Worm (Caenorhabditis elegans) whole organism, late embryonic: Measurements from ENCODE around the gene C01G10.1.

Experiments used
- C08G9.2 ChIP-seq: sonication (generic microtip); optimal IDR thresholded peaks from 2 replicates; lab custom pipeline; 2016; ENCODE audit warnings: mild to moderate bottlenecking, missing genetic modification characterization, moderate library complexity, missing compliant biosample characterization
- C38D4.7 ChIP-seq: fragments of 200-800 bp; sonication (Bioruptor generic); optimal IDR thresholded peaks from 2 replicates; lab custom pipeline; 2018; ENCODE audit warnings: mild to moderate bottlenecking, missing genetic modification characterization, moderate library complexity, missing compliant biosample characterization
- F13H6.1 ChIP-seq: sonication (generic microtip); optimal IDR thresholded peaks from 2 replicates; lab custom pipeline; 2016; ENCODE audit warnings: missing genetic modification characterization, missing compliant biosample characterization
- T23F11.4 ChIP-seq: fragments of 200-800 bp; sonication (Bioruptor generic); optimal IDR thresholded peaks from 2 replicates; lab custom pipeline; 2018; ENCODE audit warnings: mild to moderate bottlenecking, missing genetic modification characterization, missing compliant biosample characterization
- Y22D7AL.16 ChIP-seq: sonication (generic microtip); optimal IDR thresholded peaks from 2 replicates; lab custom pipeline; 2016; ENCODE audit warnings: missing genetic modification characterization, missing compliant biosample characterization
- ceh-14 ChIP-seq: sonication (generic microtip); optimal IDR thresholded peaks from 2 replicates; lab custom pipeline; 2016; ENCODE audit warnings: missing genotype, missing genetic modification characterization, missing compliant biosample characterization
- ceh-18 ChIP-seq: sonication (generic microtip); optimal IDR thresholded peaks from 2 replicates; lab custom pipeline; 2016; ENCODE audit warnings: missing genetic modification characterization, missing compliant biosample characterization
- ceh-19 ChIP-seq: fragments of 200-800 bp; sonication (Bioruptor generic); optimal IDR thresholded peaks from 2 replicates; lab custom pipeline; 2018; ENCODE audit warnings: mild to moderate bottlenecking, missing genetic modification characterization, missing compliant biosample characterization
- ceh-2 ChIP-seq: sonication (generic microtip); optimal IDR thresholded peaks from 2 replicates; lab custom pipeline; 2016; ENCODE audit warnings: missing genotype, missing genetic modification characterization, missing compliant biosample characterization
- ceh-24 ChIP-seq: sonication (generic microtip); optimal IDR thresholded peaks from 2 replicates; lab custom pipeline; 2016; ENCODE audit warnings: mild to moderate bottlenecking, missing genetic modification characterization, missing compliant biosample characterization
- ceh-30 ChIP-seq: fragments of 150-350 bp; optimal IDR thresholded peaks from 2 replicates; lab custom pipeline; 2014; ENCODE audit warnings: missing biosample characterization, missing genetic modification characterization
- ceh-34 ChIP-seq: sonication (generic microtip); optimal IDR thresholded peaks from 2 replicates; lab custom pipeline; 2016; ENCODE audit warnings: mild to moderate bottlenecking, missing genetic modification characterization, missing compliant biosample characterization
- dve-1 ChIP-seq: sonication (generic microtip); optimal IDR thresholded peaks from 2 replicates; lab custom pipeline; 2017; ENCODE audit warnings: antibody characterized with exemption, mild to moderate bottlenecking, missing genetic modification characterization, missing compliant biosample characterization
- ets-4 ChIP-seq: sonication (generic microtip); optimal IDR thresholded peaks from 2 replicates; lab custom pipeline; 2016; ENCODE audit warnings: missing genetic modification characterization, missing compliant biosample characterization
- fax-1 ChIP-seq: sonication (generic microtip); optimal IDR thresholded peaks from 2 replicates; lab custom pipeline; 2016; ENCODE audit warnings: missing genotype, missing genetic modification characterization, missing compliant biosample characterization
- gmeb-2 ChIP-seq: sonication (generic microtip); optimal IDR thresholded peaks from 2 replicates; lab custom pipeline; 2016; ENCODE audit warnings: missing genetic modification characterization, inconsistent platforms, missing compliant biosample characterization
- hlh-30 ChIP-seq: sonication (generic microtip); optimal IDR thresholded peaks from 2 replicates; lab custom pipeline; 2017; ENCODE audit warnings: antibody characterized with exemption, missing genetic modification characterization, missing compliant biosample characterization; ENCODE audit not compliant: insufficient read depth
- hlh-6 ChIP-seq: sonication (generic microtip); optimal IDR thresholded peaks from 2 replicates; lab custom pipeline; 2016; ENCODE audit warnings: missing genotype, missing genetic modification characterization, missing compliant biosample characterization
- hlh-8 ChIP-seq: sonication (generic microtip); optimal IDR thresholded peaks from 2 replicates; lab custom pipeline; 2016; ENCODE audit warnings: missing genotype, missing genetic modification characterization, missing compliant biosample characterization
- lin-11 ChIP-seq: fragments of 200-800 bp; sonication (Bioruptor generic); optimal IDR thresholded peaks from 2 replicates; lab custom pipeline; 2018; ENCODE audit warnings: mild to moderate bottlenecking, missing genetic modification characterization, missing compliant biosample characterization
- madf-2 ChIP-seq: sonication (generic microtip); optimal IDR thresholded peaks from 2 replicates; lab custom pipeline; 2017; ENCODE audit warnings: missing genetic modification characterization, missing compliant biosample characterization
- nhr-11 ChIP-seq: fragments of 150-350 bp; optimal IDR thresholded peaks from 2 replicates; lab custom pipeline; 2014; ENCODE audit warnings: missing biosample characterization, missing genetic modification characterization
- npax-4 ChIP-seq: sonication (generic microtip); optimal IDR thresholded peaks from 2 replicates; lab custom pipeline; 2016; ENCODE audit warnings: missing genetic modification characterization, missing compliant biosample characterization
- odd-2 ChIP-seq: sonication (generic microtip); optimal IDR thresholded peaks from 2 replicates; lab custom pipeline; 2017; ENCODE audit warnings: antibody characterized with exemption, mild to moderate bottlenecking, missing genetic modification characterization, missing compliant biosample characterization
- pag-3 ChIP-seq: sonication (generic microtip); optimal IDR thresholded peaks from 2 replicates; lab custom pipeline; 2016; ENCODE audit warnings: missing compliant biosample characterization, missing genetic modification characterization, borderline replicate concordance
- pat-9 ChIP-seq: fragments of 200-800 bp; sonication (Bioruptor generic); optimal IDR thresholded peaks from 2 replicates; lab custom pipeline; 2018; ENCODE audit warnings: mild to moderate bottlenecking, missing genetic modification characterization, moderate library complexity, missing compliant biosample characterization
- pha-2 ChIP-seq: sonication (generic microtip); optimal IDR thresholded peaks from 2 replicates; lab custom pipeline; 2017; ENCODE audit warnings: mild to moderate bottlenecking, missing genetic modification characterization, missing compliant biosample characterization
- pqm-1 ChIP-seq: sonication (generic microtip); optimal IDR thresholded peaks from 2 replicates; lab custom pipeline; 2016; ENCODE audit warnings: missing genetic modification characterization, missing compliant biosample characterization
- pros-1 ChIP-seq: fragments of 150-350 bp; optimal IDR thresholded peaks from 2 replicates; lab custom pipeline; 2014; ENCODE audit warnings: missing biosample characterization, missing genetic modification reagents, missing genetic modification characterization
- rnt-1 ChIP-seq: sonication (generic microtip); optimal IDR thresholded peaks from 2 replicates; lab custom pipeline; 2016; ENCODE audit warnings: missing genetic modification characterization, missing compliant biosample characterization
- tbx-2 ChIP-seq: sonication (generic microtip); optimal IDR thresholded peaks from 2 replicates; lab custom pipeline; 2016; ENCODE audit warnings: missing genetic modification characterization, missing compliant biosample characterization
- tbx-7 ChIP-seq: sonication (generic microtip); optimal IDR thresholded peaks from 2 replicates; lab custom pipeline; 2016; ENCODE audit warnings: missing genotype, missing genetic modification characterization, missing compliant biosample characterization
- ttx-3 ChIP-seq: sonication (generic microtip); optimal IDR thresholded peaks from 2 replicates; lab custom pipeline; 2016; ENCODE audit warnings: missing genetic modification reagents, missing genetic modification characterization, missing compliant biosample characterization
- unc-42 ChIP-seq: sonication (generic microtip); optimal IDR thresholded peaks from 2 replicates; lab custom pipeline; 2016; ENCODE audit warnings: missing genotype, missing genetic modification characterization, missing compliant biosample characterization
- zip-5 ChIP-seq: sonication (generic microtip); optimal IDR thresholded peaks from 2 replicates; lab custom pipeline; 2016; ENCODE audit warnings: missing genetic modification characterization, missing compliant biosample characterization

The C01G10.1 gene

DNA sequence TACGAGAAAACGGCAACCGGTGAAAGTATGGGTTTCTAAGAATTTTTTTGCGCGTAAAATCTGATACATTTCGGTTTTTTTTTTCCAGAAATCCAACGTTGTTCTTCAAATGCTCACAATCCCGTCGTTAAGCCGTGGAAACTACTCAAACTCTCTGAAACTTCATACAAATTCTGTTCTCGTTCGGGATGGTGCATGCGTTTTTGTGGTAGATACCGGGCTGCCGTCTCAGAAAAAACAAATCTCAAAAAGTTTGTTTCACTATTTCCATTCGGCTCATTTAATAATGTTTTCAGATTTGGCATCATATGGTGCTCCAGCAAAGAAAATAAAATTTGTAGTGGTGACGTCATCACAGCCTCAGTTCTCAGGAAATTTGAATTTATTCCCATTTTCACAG lies 44.8 kb upstream of the C01G10.1 start:
- no peak for TF ChIP-seq hlh-30 (tag; lab: Kevin White, UChicago)
- TF ChIP-seq ceh-18 (tag; lab: Kevin White, UChicago) = no peak
- TF ChIP-seq ets-4 = no peak
- TF ChIP-seq tbx-7 = no peak
- no peak for TF ChIP-seq ttx-3 (tag; lab: Kevin White, UChicago)
- TF ChIP-seq, all 69 proteins: peak for 0

DNA sequence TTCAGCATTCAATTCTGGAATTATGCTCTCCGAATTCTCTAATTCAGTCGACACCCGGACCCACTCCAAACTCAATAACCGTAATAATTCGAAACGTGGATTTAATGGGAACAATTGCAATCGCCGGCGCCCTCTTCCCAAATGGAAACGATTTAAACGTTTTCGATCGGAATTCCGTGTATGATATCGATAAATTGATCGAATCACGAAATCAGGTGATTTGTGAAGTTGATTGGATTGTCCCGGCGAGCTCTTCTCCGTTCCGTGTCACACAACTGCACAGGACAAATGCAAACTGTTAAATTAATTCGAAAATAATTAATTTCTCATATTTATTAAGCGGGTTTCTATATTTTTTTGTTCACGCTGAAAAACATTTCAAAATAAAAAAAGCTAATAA lies 43.7 kb upstream of the C01G10.1 start, which contains the start of gene C25D7.16:
Gene C25D7.16, plus strand, starts transcription at position 301 of the 400 bp plus-strand sequence.
- TF ChIP-seq madf-2 (tag; lab: Kevin White, UChicago) = no peak

DNA sequence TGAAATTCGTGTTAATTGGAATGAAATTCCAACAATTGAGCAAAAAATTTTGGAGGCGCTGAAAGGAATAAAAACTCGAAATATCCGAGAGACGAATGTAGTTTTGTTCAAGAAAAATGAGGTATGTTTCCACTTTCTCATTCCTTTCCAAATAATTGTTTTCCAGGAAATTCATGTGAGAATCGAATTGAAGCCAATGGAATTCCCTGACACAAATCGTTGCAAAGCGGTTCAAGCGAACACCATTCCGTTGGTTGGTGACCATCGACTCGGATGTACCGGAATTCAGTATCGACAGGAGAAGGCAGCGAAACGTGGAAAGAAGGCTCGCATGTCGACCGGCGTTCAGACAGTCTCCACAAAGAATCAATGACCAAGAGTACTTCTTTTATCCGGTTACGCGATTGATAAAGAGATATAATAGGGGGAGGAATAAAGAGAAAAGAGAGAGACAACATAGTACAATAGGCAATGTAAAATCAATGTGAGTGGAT lies 43.2 kb upstream of the C01G10.1 start:
- TF ChIP-seq ceh-34 (tag; lab: Kevin White, UChicago) (no peak), tbx-2 (tag; lab: Kevin White, UChicago) (no peak), ceh-30 (tag; lab: Kevin White, UChicago) (no peak), ceh-24 (no peak), T23F11.4 (GFP tag; lab: Kevin White, UChicago) (no peak), hlh-8 (no peak), zip-5 (tag; lab: Kevin White, UChicago) (no peak), pag-3 (tag; lab: Kevin White, UChicago) (no peak), rnt-1 (no peak), ceh-2 (no peak), nhr-11 (tag; lab: Kevin White, UChicago) (no peak), ttx-3 (tag; lab: Kevin White, UChicago) (no peak), tbx-7 (no peak), Y22D7AL.16 (tag; lab: Kevin White, UChicago) (no peak)

DNA sequence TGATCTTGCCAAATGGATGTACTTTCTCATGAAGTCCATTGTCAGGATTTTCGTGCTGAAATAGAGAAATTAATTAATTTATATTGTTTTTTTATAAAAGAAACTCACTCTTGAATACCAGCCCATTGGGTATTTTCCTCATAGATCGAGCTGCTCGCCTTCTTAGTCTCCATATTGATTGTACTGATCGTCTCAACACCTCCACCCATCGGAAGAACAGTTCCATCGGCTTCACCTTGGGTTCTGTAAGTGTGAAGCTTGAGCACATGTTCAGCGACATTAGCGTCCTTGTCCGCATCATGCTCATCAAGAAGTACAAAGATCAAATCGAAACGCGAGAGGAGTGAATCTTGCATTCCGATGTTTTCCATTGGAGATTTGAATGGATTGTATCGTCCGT lies 41.8 kb upstream of the C01G10.1 start:
- TF ChIP-seq hlh-8 (no peak), npax-4 (no peak), tbx-2 (tag; lab: Kevin White, UChicago) (no peak)

DNA sequence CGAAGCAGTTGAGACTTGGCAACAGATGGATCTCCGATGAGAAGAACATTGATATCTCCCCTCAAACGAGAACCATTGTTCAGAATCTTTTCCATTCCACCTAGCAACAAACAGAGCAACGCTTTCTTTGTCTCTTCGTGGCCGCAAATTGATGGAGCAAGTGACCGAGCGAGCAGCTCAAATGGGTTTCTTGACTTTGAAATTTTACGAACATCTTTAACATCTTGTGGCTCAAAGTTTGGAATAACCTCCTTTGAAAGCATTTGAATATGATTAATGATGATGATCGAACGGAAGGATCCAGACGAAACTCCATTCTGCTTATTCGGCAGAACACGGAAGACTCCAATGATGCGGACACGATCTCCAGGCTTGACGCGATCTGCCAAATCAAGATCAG lies 41.1 kb upstream of the C01G10.1 start:
- TF ChIP-seq pros-1 (tag; lab: Kevin White, UChicago) (no peak), C38D4.7 (GFP tag; lab: Kevin White, UChicago) (no peak), fax-1 (tag; lab: Kevin White, UChicago) (no peak), ceh-19 (GFP tag; lab: Kevin White, UChicago) (no peak), odd-2 (no peak), dve-1 (tag; lab: Kevin White, UChicago) (no peak), ceh-14 (tag; lab: Kevin White, UChicago) (no peak), unc-42 (tag; lab: Kevin White, UChicago) (no peak), hlh-6 (tag; lab: Kevin White, UChicago) (no peak)

DNA sequence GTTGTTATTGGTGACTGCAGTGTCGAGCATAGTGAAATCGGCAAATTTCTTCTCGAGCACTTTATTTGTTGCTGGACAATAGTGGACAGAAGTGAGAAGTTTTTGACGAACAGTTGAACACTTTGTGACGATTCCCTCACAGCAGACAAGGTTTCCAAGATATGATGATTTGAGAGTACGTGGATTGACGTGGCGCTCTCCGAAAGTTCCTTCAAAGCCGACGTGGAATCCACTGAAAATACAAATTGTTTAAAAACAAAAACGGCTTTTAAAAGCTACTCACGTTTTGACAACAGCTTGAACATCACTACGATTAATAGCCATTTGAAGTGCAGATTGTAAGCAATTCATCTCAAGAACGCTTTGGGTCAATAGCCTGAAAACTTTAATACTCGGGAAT lies 40.6 kb upstream of the C01G10.1 start:
- no peak for TF ChIP-seq pat-9 (tag; lab: Kevin White, UChicago)
- TF ChIP-seq lin-11 (tag; lab: Kevin White, UChicago) = no peak
- TF ChIP-seq gmeb-2 = no peak
- no peak for TF ChIP-seq F13H6.1 (tag; lab: Kevin White, UChicago)
- TF ChIP-seq nhr-11 (tag; lab: Kevin White, UChicago) = no peak
- TF ChIP-seq hlh-6 (tag; lab: Kevin White, UChicago) = no peak
- TF ChIP-seq C08G9.2 = no peak
- TF ChIP-seq odd-2 = no peak
- TF ChIP-seq pqm-1 (tag; lab: Kevin White, UChicago) = no peak
- no peak for TF ChIP-seq ceh-2
- no peak for TF ChIP-seq pha-2 (tag; lab: Kevin White, UChicago)
- TF ChIP-seq ttx-3 (tag; lab: Kevin White, UChicago) = no peak
